Worm (Caenorhabditis elegans) whole organism, L2 larva: ENCODE data around the gene R10E8.6.

Experiments used
- nhr-11 ChIP-seq: fragments of 150-350 bp; optimal IDR thresholded peaks from 2 replicates; lab custom pipeline; 2014; ENCODE audit warnings: missing biosample characterization, missing genetic modification characterization
- ztf-4 ChIP-seq: fragments of 150-350 bp; optimal IDR thresholded peaks from 2 replicates; lab custom pipeline; 2014; ENCODE audit warnings: missing biosample characterization, missing genetic modification characterization

DNA sequence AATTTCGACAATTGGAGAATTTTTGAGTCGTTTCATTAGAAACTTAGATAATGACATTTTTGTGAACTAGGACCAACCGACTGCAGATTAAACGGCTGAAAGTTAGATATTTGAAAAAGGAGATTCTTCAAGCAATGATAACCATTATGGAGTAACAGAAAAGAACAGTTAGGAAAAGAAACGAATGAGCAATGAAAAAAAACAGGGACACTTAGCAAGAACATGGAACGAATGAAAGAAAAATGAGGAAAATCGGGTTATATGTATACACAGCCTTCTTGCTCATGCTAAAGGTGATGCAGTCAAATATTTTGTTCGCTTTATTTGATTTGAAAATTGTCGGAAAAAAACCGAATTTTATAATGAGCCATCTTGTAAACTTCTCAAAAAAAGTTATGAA lies 41.8 kb downstream of the R10E8.6 start, which contains the start of gene F16H6.10:
- TF ChIP-seq ztf-4 (tag; lab: Kevin White, UChicago) (no peak), nhr-11 (no peak)
